Fruit fly (Drosophila melanogaster) whole organism, embryonic: Measurements from ENCODE around the gene CG6688.
A peak's percentile ranks its signal among the peaks of the same experiment; 100 is the strongest.

Source experiments
- Adf1 ChIP-seq: fragments of 200-800 bp; sonication (Bioruptor generic); IDR thresholded peaks from 2 replicates; pipeline ENCODE4 v1.3.6; 2022; ENCODE audit warnings: missing biosample characterization, missing genetic modification characterization
- BEAF-32 ChIP-seq: fragments of 200-800 bp; sonication (Bioruptor generic); optimal IDR thresholded peaks from 3 replicates; lab custom pipeline; 2017; ENCODE audit warnings: missing biosample characterization, missing genetic modification characterization, mild to moderate bottlenecking, moderate library complexity, missing genetic modification reagents
- CG10209 ChIP-seq: fragments of 200-800 bp; sonication (Bioruptor generic); optimal IDR thresholded peaks from 3 replicates; lab custom pipeline; 2017; ENCODE audit warnings: missing biosample characterization, mild to moderate bottlenecking, missing genetic modification characterization, missing genetic modification reagents
- CG10274 ChIP-seq: fragments of 200-800 bp; sonication (Bioruptor generic); optimal IDR thresholded peaks from 3 replicates; lab custom pipeline; 2017; ENCODE audit warnings: missing biosample characterization, mild to moderate bottlenecking, missing genetic modification characterization
- CG12071 ChIP-seq: fragments of 200-800 bp; sonication (Bioruptor generic); optimal IDR thresholded peaks from 3 replicates; lab custom pipeline; 2018; ENCODE audit warnings: missing biosample characterization, mild to moderate bottlenecking, missing genetic modification characterization
- CG12659 ChIP-seq: fragments of 200-800 bp; sonication (Bioruptor generic); optimal IDR thresholded peaks from 3 replicates; lab custom pipeline; 2017; ENCODE audit warnings: mild to moderate bottlenecking, missing biosample characterization, missing genetic modification reagents, missing genetic modification characterization
- CG12769 ChIP-seq: fragments of 200-800 bp; sonication (Bioruptor generic); optimal IDR thresholded peaks from 2 replicates; lab custom pipeline; 2019; ENCODE audit warnings: missing biosample characterization, mild to moderate bottlenecking, missing genetic modification characterization, moderate library complexity
- CG13775 ChIP-seq: fragments of 200-800 bp; sonication (Bioruptor generic); optimal IDR thresholded peaks from 3 replicates; lab custom pipeline; 2017; ENCODE audit warnings: missing biosample characterization, mild to moderate bottlenecking, missing genetic modification characterization
- CG14014 ChIP-seq: fragments of 200-800 bp; sonication (Bioruptor generic); IDR thresholded peaks from 2 replicates; pipeline ENCODE4 v1.3.6; 2022; ENCODE audit warnings: missing biosample characterization, missing genetic modification characterization
- CG14667 ChIP-seq: fragments of 200-800 bp; sonication (Bioruptor generic); IDR thresholded peaks from 2 replicates; pipeline ENCODE4 v1.3.6; 2022; ENCODE audit warnings: missing biosample characterization, missing genetic modification characterization
- CG15601 ChIP-seq: fragments of 200-800 bp; sonication (Bioruptor generic); optimal IDR thresholded peaks from 3 replicates; lab custom pipeline; 2019; ENCODE audit warnings: missing biosample characterization, mild to moderate bottlenecking, missing genetic modification characterization, moderate library complexity
- CG1647 ChIP-seq: fragments of 200-800 bp; sonication (Bioruptor generic); optimal IDR thresholded peaks from 3 replicates; lab custom pipeline; 2016; ENCODE audit warnings: missing biosample characterization, missing genetic modification characterization
- CG16863 ChIP-seq: fragments of 200-800 bp; sonication (Bioruptor generic); optimal IDR thresholded peaks from 3 replicates; lab custom pipeline; 2016; ENCODE audit warnings: missing biosample characterization, missing genetic modification characterization
- CG30403 ChIP-seq: fragments of 200-800 bp; sonication (Bioruptor generic); optimal IDR thresholded peaks from 3 replicates; lab custom pipeline; 2016; ENCODE audit warnings: missing biosample characterization, missing genetic modification characterization
- CG31224 ChIP-seq: fragments of 200-800 bp; sonication (Bioruptor generic); IDR thresholded peaks from 2 replicates; pipeline ENCODE4 v1.3.6; 2022; ENCODE audit warnings: missing biosample characterization, missing genetic modification characterization
- CG3163 ChIP-seq: fragments of 200-800 bp; sonication (Bioruptor generic); optimal IDR thresholded peaks from 3 replicates; lab custom pipeline; 2016; ENCODE audit warnings: missing biosample characterization, missing genetic modification characterization
- CG32532 ChIP-seq: fragments of 200-800 bp; sonication (Bioruptor generic); IDR thresholded peaks from 2 replicates; pipeline ENCODE4 v1.3.6; 2022; ENCODE audit warnings: missing biosample characterization, missing genetic modification characterization
- CG34422 ChIP-seq: fragments of 200-800 bp; sonication (Bioruptor generic); IDR thresholded peaks from 3 replicates; pipeline ENCODE4 v1.3.6; 2022; ENCODE audit warnings: missing biosample characterization, missing genetic modification characterization
- CG3995 ChIP-seq: fragments of 200-800 bp; sonication (Bioruptor generic); optimal IDR thresholded peaks from 3 replicates; lab custom pipeline; 2016; ENCODE audit warnings: missing biosample characterization, missing genetic modification characterization
- CG4424 ChIP-seq: fragments of 200-800 bp; sonication (Bioruptor generic); optimal IDR thresholded peaks from 3 replicates; lab custom pipeline; 2016; ENCODE audit warnings: missing biosample characterization, missing genetic modification characterization
- CG4730 ChIP-seq: fragments of 200-800 bp; sonication (Bioruptor generic); IDR thresholded peaks from 2 replicates; pipeline ENCODE4 v1.3.6; 2022; ENCODE audit warnings: missing biosample characterization, missing genetic modification characterization
- CG6272 ChIP-seq: fragments of 200-800 bp; sonication (Bioruptor generic); IDR thresholded peaks from 2 replicates; pipeline ENCODE4 v1.3.6; 2022; ENCODE audit warnings: missing biosample characterization, missing genetic modification characterization
- CG8388 ChIP-seq: fragments of 200-800 bp; sonication (Bioruptor generic); optimal IDR thresholded peaks from 2 replicates; lab custom pipeline; 2019; ENCODE audit warnings: missing biosample characterization, mild to moderate bottlenecking, missing genetic modification characterization, moderate library complexity
- CG8924 ChIP-seq: fragments of 200-800 bp; optimal IDR thresholded peaks from 3 replicates; lab custom pipeline; 2019; ENCODE audit warnings: missing biosample characterization, mild to moderate bottlenecking, missing genetic modification characterization, moderate library complexity
- CG8944 ChIP-seq: fragments of 200-800 bp; sonication (Bioruptor generic); optimal IDR thresholded peaks from 3 replicates; lab custom pipeline; 2016; ENCODE audit warnings: missing biosample characterization, missing genetic modification characterization
- D19B ChIP-seq: fragments of 200-800 bp; sonication (Bioruptor generic); optimal IDR thresholded peaks from 2 replicates; lab custom pipeline; 2017; ENCODE audit warnings: missing biosample characterization, mild to moderate bottlenecking, missing genetic modification characterization
- Dip2 ChIP-seq: fragments of 200-800 bp; sonication (Bioruptor generic); IDR thresholded peaks from 2 replicates; pipeline ENCODE4 v1.3.6; 2022; ENCODE audit warnings: missing biosample characterization, missing genetic modification characterization
- Ets97D ChIP-seq: fragments of 200-800 bp; sonication (Bioruptor generic); optimal IDR thresholded peaks from 3 replicates; lab custom pipeline; 2016; ENCODE audit warnings: missing biosample characterization, missing genetic modification characterization
- Oaz ChIP-seq: fragments of 200-800 bp; sonication (Bioruptor generic); IDR thresholded peaks from 2 replicates; pipeline ENCODE4 v1.3.6; 2022; ENCODE audit warnings: missing biosample characterization, missing genetic modification characterization
- Poxn ChIP-seq: fragments of 200-800 bp; sonication (Bioruptor generic); IDR thresholded peaks from 2 replicates; pipeline ENCODE4 v1.3.6; 2022; ENCODE audit warnings: missing biosample characterization, missing genetic modification characterization
- Xrp1 ChIP-seq: fragments of 200-800 bp; sonication (Bioruptor generic); IDR thresholded peaks from 2 replicates; pipeline ENCODE4 v1.3.6; 2022; ENCODE audit warnings: missing biosample characterization, missing genetic modification characterization
- ab ChIP-seq: fragments of 200-800 bp; sonication (Bioruptor generic); optimal IDR thresholded peaks from 2 replicates; lab custom pipeline; 2016; ENCODE audit warnings: missing biosample characterization, missing genetic modification characterization
- amos ChIP-seq: fragments of 200-800 bp; sonication (Bioruptor generic); IDR thresholded peaks from 2 replicates; pipeline ENCODE4 v1.3.6; 2022; ENCODE audit warnings: missing biosample characterization, missing genetic modification characterization; ENCODE audit not compliant: partially characterized antibody
- ara ChIP-seq: fragments of 200-800 bp; sonication (Bioruptor generic); IDR thresholded peaks from 2 replicates; pipeline ENCODE4 v1.3.6; 2022; ENCODE audit warnings: missing biosample characterization, missing genetic modification characterization
- ase ChIP-seq: fragments of 200-800 bp; sonication (Bioruptor generic); IDR thresholded peaks from 3 replicates; pipeline ENCODE4 v1.3.6; 2022; ENCODE audit warnings: missing biosample characterization, missing genetic modification characterization
- cas ChIP-seq: fragments of 200-800 bp; sonication (Bioruptor generic); IDR thresholded peaks from 2 replicates; pipeline ENCODE4 v1.3.6; 2022; ENCODE audit warnings: missing biosample characterization, missing genetic modification characterization
- caup ChIP-seq: fragments of 200-800 bp; sonication (Bioruptor generic); optimal IDR thresholded peaks from 3 replicates; lab custom pipeline; 2017; ENCODE audit warnings: missing biosample characterization, mild to moderate bottlenecking, missing genetic modification characterization, moderate library complexity; ENCODE audit not compliant: severe bottlenecking
- dysf ChIP-seq: fragments of 200-800 bp; sonication (Bioruptor generic); IDR thresholded peaks from 3 replicates; pipeline ENCODE4 v1.3.6; 2022; ENCODE audit warnings: missing biosample characterization, missing genetic modification characterization
- grn ChIP-seq: fragments of 200-800 bp; sonication (Bioruptor generic); optimal IDR thresholded peaks from 3 replicates; lab custom pipeline; 2017; ENCODE audit warnings: missing biosample characterization, missing genetic modification characterization
- gro ChIP-seq: fragments of 200-800 bp; sonication (Bioruptor generic); optimal IDR thresholded peaks from 2 replicates; lab custom pipeline; 2016; ENCODE audit warnings: missing biosample characterization, missing genetic modification characterization
- her ChIP-seq: fragments of 200-800 bp; sonication (Bioruptor generic); optimal IDR thresholded peaks from 2 replicates; lab custom pipeline; 2016; ENCODE audit warnings: missing biosample characterization, missing genetic modification characterization
- luna ChIP-seq: fragments of 200-800 bp; sonication (Bioruptor generic); optimal IDR thresholded peaks from 2 replicates; lab custom pipeline; 2016; ENCODE audit warnings: missing biosample characterization, missing genetic modification characterization
- nmo ChIP-seq: fragments of 200-800 bp; sonication (Bioruptor generic); optimal IDR thresholded peaks from 2 replicates; lab custom pipeline; 2018; ENCODE audit warnings: missing biosample characterization, mild to moderate bottlenecking, missing genetic modification characterization, moderate library complexity
- prd ChIP-seq, 3 experiments: fragments of >200 bp in 2 of 3; fragments of 200-800 bp in 1 of 3; sonication (Bioruptor generic) in 1 of 3; optimal IDR thresholded peaks in 2 of 3; IDR thresholded peaks in 1 of 3; 2 replicates in 2 of 3; 3 replicates in 1 of 3; pipeline versions ENCODE4 v1.3.6 to Lab custom; 2017 to 2022; ENCODE audit warnings: missing biosample characterization in 1 of 3, missing genetic modification characterization in 1 of 3
- repo ChIP-seq: fragments of 200-800 bp; sonication (Bioruptor generic); optimal IDR thresholded peaks from 2 replicates; lab custom pipeline; 2016; ENCODE audit warnings: missing biosample characterization, missing genetic modification characterization
- shn ChIP-seq: fragments of 200-800 bp; sonication (Bioruptor generic); optimal IDR thresholded peaks from 3 replicates; lab custom pipeline; 2016; ENCODE audit warnings: missing biosample characterization, missing genetic modification characterization
- sisA ChIP-seq: fragments of 200-800 bp; sonication (Bioruptor generic); IDR thresholded peaks from 2 replicates; pipeline ENCODE4 v1.3.6; 2022; ENCODE audit warnings: missing biosample characterization, missing genetic modification characterization
- sob ChIP-seq: fragments of 200-800 bp; sonication (Bioruptor generic); IDR thresholded peaks from 2 replicates; pipeline ENCODE4 v1.3.6; 2022; ENCODE audit warnings: missing biosample characterization, missing genetic modification characterization
- tgo ChIP-seq: fragments of 200-800 bp; sonication (Bioruptor generic); IDR thresholded peaks from 3 replicates; pipeline ENCODE4 v1.3.6; 2022; ENCODE audit warnings: missing biosample characterization, missing genetic modification characterization
- tx ChIP-seq: fragments of 200-800 bp; sonication (Bioruptor generic); optimal IDR thresholded peaks from 2 replicates; lab custom pipeline; 2016; ENCODE audit warnings: missing biosample characterization, missing genetic modification characterization
- zfh2 ChIP-seq: fragments of 200-800 bp; sonication (Bioruptor generic); optimal IDR thresholded peaks from 2 replicates; lab custom pipeline; 2016; ENCODE audit warnings: missing biosample characterization, missing genetic modification characterization

CG6688 gene

dm6 chr3R:23028506-23028905 lies 16.3 kb downstream of the CG6688 start (continued):
- TF ChIP-seq Dip2 (GFP tag; lab: Robert Waterston, UW) = no peak
- peak; percentile 7 for TF ChIP-seq CG12659 (GFP tag; lab: Kevin White, UChicago)
- peak; percentile 50; the same call in 1 of the 2 replicates for TF ChIP-seq Adf1 (GFP tag; lab: Robert Waterston, UW)
- TF ChIP-seq sob (GFP tag; lab: Robert Waterston, UW) = peak; percentile 76; the same call in 1 of the 2 replicates
- TF ChIP-seq CG14667 (GFP tag; lab: Robert Waterston, UW) = no peak
- TF ChIP-seq BEAF-32 (GFP tag; lab: Kevin White, UChicago) = no peak
- TF ChIP-seq CG12071 (GFP tag; lab: Kevin White, UChicago) = peak; percentile 46
- peak; percentile 77 for TF ChIP-seq CG12769 (tag; lab: Kevin White, UChicago)
- TF ChIP-seq CG16863 (GFP tag; lab: Kevin White, UChicago) = peak; percentile 32
- TF ChIP-seq shn = peak; percentile 34
- TF ChIP-seq D19B (GFP tag; lab: Kevin White, UChicago) = peak; percentile 40
- TF ChIP-seq her (GFP tag; lab: Kevin White, UChicago) = peak; percentile 24
- peak; percentile 19 for TF ChIP-seq tx (GFP tag; lab: Kevin White, UChicago)
- TF ChIP-seq zfh2 (GFP tag; lab: Kevin White, UChicago) = peak; percentile 75
- TF ChIP-seq CG1647 (GFP tag; lab: Kevin White, UChicago) = peak; percentile 18
- TF ChIP-seq CG4424 (GFP tag; lab: Kevin White, UChicago) = peak; percentile 17
- peak; percentile 1 for TF ChIP-seq CG10274
- TF ChIP-seq repo (GFP tag; lab: Kevin White, UChicago) = peak; percentile 56
- peak; percentile 8 for TF ChIP-seq CG8924 (tag; lab: Kevin White, UChicago)
- TF ChIP-seq CG31224 (GFP tag; lab: Robert Waterston, UW) = peak; percentile 77
- peak; percentile 41; the same call in 1 of the 2 replicates for TF ChIP-seq Oaz (GFP tag; lab: Robert Waterston, UW)
- TF ChIP-seq CG30403 (GFP tag; lab: Kevin White, UChicago) = peak; percentile 60
- TF ChIP-seq sisA = peak; percentile 37; the same call in 1 of the 2 replicates
- peak; percentile 65 for TF ChIP-seq Poxn (GFP tag; lab: Robert Waterston, UW)
- peak; percentile 44; the same call in 1 of the 2 replicates for TF ChIP-seq CG4730 (GFP tag; lab: Robert Waterston, UW)
- peak; percentile 18; the same call in 1 of the 2 replicates for TF ChIP-seq ara (GFP tag; lab: Robert Waterston, UW)
- TF ChIP-seq CG34422 (GFP tag; lab: Robert Waterston, UW) = peak; percentile 71
- TF ChIP-seq prd (optimal IDR thresholded peaks at IDR 0.05; lab: Kevin White, UChicago) = no peak
- TF ChIP-seq prd (GFP tag; IDR thresholded peaks at IDR 0.05; lab: Robert Waterston, UW) = peak; percentile 73; the same call in 2 of the 3 replicates
- TF ChIP-seq CG14014 = peak; percentile 70; the same call in 1 of the 2 replicates
- TF ChIP-seq CG8944 = peak; percentile 45
- peak; percentile 44; the same call in 1 of the 3 replicates for TF ChIP-seq ase (GFP tag; lab: Robert Waterston, UW)
- TF ChIP-seq Ets97D (GFP tag; lab: Kevin White, UChicago) = no peak
- no peak for TF ChIP-seq CG15601 (tag; lab: Kevin White, UChicago)
- TF ChIP-seq nmo (GFP tag; lab: Kevin White, UChicago) = peak; percentile 36
- TF ChIP-seq Xrp1 (GFP tag; lab: Robert Waterston, UW) = peak; percentile 50; the same call in 1 of the 2 replicates
- TF ChIP-seq dysf = peak; percentile 79; the same call in 2 of the 3 replicates
- peak; percentile 40 for TF ChIP-seq caup
- TF ChIP-seq ab = no peak
- TF ChIP-seq grn (GFP tag; lab: Kevin White, UChicago) = no peak
- no peak for TF ChIP-seq amos (GFP tag; lab: Robert Waterston, UW)
- peak; percentile 2 for TF ChIP-seq CG8388
- TF ChIP-seq CG10209 (GFP tag; lab: Kevin White, UChicago) = peak; percentile 31
- peak; percentile 54 for TF ChIP-seq luna (GFP tag; lab: Kevin White, UChicago)
- peak; percentile 73 for TF ChIP-seq tgo
- peak; percentile 12; the same call in 1 of the 2 replicates for TF ChIP-seq CG6272 (GFP tag; lab: Robert Waterston, UW)
- TF ChIP-seq CG13775 (GFP tag; lab: Kevin White, UChicago) = peak; percentile 47
- no peak for TF ChIP-seq CG3995 (GFP tag; lab: Kevin White, UChicago)
- no peak for TF ChIP-seq gro
- TF ChIP-seq CG3163 (GFP tag; lab: Kevin White, UChicago) = peak; percentile 0
- TF ChIP-seq CG32532 (GFP tag; lab: Robert Waterston, UW) = peak; percentile 87
- peak; percentile 58; the same call in 1 of the 2 replicates for TF ChIP-seq cas (GFP tag; lab: Robert Waterston, UW)
